Fruit fly (Drosophila melanogaster): ENCODE data around the gene HDAC6.

DNA sequence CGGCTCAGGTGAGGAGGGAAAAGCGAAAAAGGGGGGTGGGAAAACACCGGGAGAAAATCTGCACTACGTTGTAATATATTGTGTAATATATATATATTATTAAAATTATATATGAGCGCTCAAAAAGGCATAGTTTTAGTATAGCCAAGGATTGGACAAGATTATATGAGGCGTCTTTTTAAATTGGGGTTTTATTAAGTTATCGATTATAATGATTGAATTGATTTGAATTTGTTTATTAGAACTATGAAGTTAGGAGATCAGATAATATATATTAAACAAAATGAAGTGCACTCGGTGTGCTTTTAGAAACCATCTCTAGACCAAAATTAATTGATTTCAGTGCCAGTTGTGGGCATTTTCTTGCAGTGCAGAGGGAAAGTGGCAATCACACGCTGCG lies 30.5 kb downstream of the HDAC6 start:
- TF ChIP-seq CG8159 (tag; optimal IDR thresholded peaks at IDR 0.05) (peak; percentile 38), CG15710 (tag; optimal IDR thresholded peaks at IDR 0.05) (peak; percentile 3), Pif1A (GFP tag; optimal IDR thresholded peaks at IDR 0.05) (no peak), EcR (GFP tag; optimal IDR thresholded peaks at IDR 0.05) (no peak)
